Fruit fly (Drosophila melanogaster) whole organism, embryonic: ENCODE results near the gene fan.
A peak's percentile ranks its signal among the peaks of the same experiment; 100 is the strongest.

ENCODE experiments used
- ATbp ChIP-seq: fragments of 200-800 bp; sonication (Bioruptor generic); optimal IDR thresholded peaks from 2 replicates; lab custom pipeline; 2017; ENCODE audit warnings: missing biosample characterization, mild to moderate bottlenecking, missing genetic modification characterization, missing genetic modification reagents
- CG10147 ChIP-seq: fragments of 200-800 bp; sonication (Bioruptor generic); optimal IDR thresholded peaks from 2 replicates; lab custom pipeline; 2019; ENCODE audit warnings: missing biosample characterization, mild to moderate bottlenecking, missing genetic modification characterization, moderate library complexity
- CG10366 ChIP-seq: fragments of 200-800 bp; sonication (Bioruptor generic); IDR thresholded peaks from 2 replicates; pipeline ENCODE4 v1.3.6; 2022; ENCODE audit warnings: missing biosample characterization, missing genetic modification characterization
- CG10565 ChIP-seq: fragments of 200-800 bp; sonication (Bioruptor generic); optimal IDR thresholded peaks from 3 replicates; lab custom pipeline; 2016; ENCODE audit warnings: missing biosample characterization, mild to moderate bottlenecking, missing genetic modification characterization
- CG12236 ChIP-seq: fragments of 200-800 bp; sonication (Bioruptor generic); optimal IDR thresholded peaks from 2 replicates; lab custom pipeline; 2016; ENCODE audit warnings: missing biosample characterization, missing genetic modification characterization
- CG13775 ChIP-seq: fragments of 200-800 bp; sonication (Bioruptor generic); optimal IDR thresholded peaks from 3 replicates; lab custom pipeline; 2017; ENCODE audit warnings: missing biosample characterization, mild to moderate bottlenecking, missing genetic modification characterization
- CG15269 ChIP-seq: fragments of 200-800 bp; sonication (Bioruptor generic); optimal IDR thresholded peaks from 2 replicates; lab custom pipeline; 2018; ENCODE audit warnings: missing biosample characterization, mild to moderate bottlenecking, missing genetic modification characterization, moderate library complexity
- CG16813 ChIP-seq: fragments of 200-800 bp; sonication (Bioruptor generic); IDR thresholded peaks from 3 replicates; pipeline ENCODE4 v1.3.6; 2022; ENCODE audit warnings: missing biosample characterization, missing genetic modification characterization; ENCODE audit not compliant: partially characterized antibody
- CG16863 ChIP-seq: fragments of 200-800 bp; sonication (Bioruptor generic); optimal IDR thresholded peaks from 3 replicates; lab custom pipeline; 2016; ENCODE audit warnings: missing biosample characterization, missing genetic modification characterization
- CG17328 ChIP-seq: fragments of 200-800 bp; sonication (Bioruptor generic); IDR thresholded peaks from 2 replicates; pipeline ENCODE4 v1.3.6; 2022; ENCODE audit warnings: missing biosample characterization, missing genetic modification characterization
- CG2889 ChIP-seq: fragments of 200-800 bp; sonication (Bioruptor generic); IDR thresholded peaks from 3 replicates; pipeline ENCODE4 v1.3.6; 2022; ENCODE audit warnings: missing biosample characterization, missing genetic modification characterization
- CG30403 ChIP-seq: fragments of 200-800 bp; sonication (Bioruptor generic); optimal IDR thresholded peaks from 3 replicates; lab custom pipeline; 2016; ENCODE audit warnings: missing biosample characterization, missing genetic modification characterization
- CG33213 ChIP-seq: fragments of 200-800 bp; sonication (Bioruptor generic); optimal IDR thresholded peaks from 3 replicates; lab custom pipeline; 2016; ENCODE audit warnings: missing biosample characterization, missing genetic modification characterization
- CG33557 ChIP-seq: fragments of 200-800 bp; sonication (Bioruptor generic); optimal IDR thresholded peaks from 2 replicates; lab custom pipeline; 2019; ENCODE audit warnings: missing biosample characterization, mild to moderate bottlenecking, missing genetic modification characterization, moderate library complexity
- CG3726 ChIP-seq: fragments of 200-800 bp; sonication (Bioruptor generic); IDR thresholded peaks from 3 replicates; pipeline ENCODE4, ENCODE4 v1.3.6; 2022; ENCODE audit warnings: missing biosample characterization, missing genetic modification characterization
- CG3847 ChIP-seq: fragments of 200-800 bp; sonication (Bioruptor generic); IDR thresholded peaks from 2 replicates; pipeline ENCODE4 v1.3.6; 2022; ENCODE audit warnings: missing biosample characterization, missing genetic modification characterization
- CG5180 ChIP-seq: fragments of 200-800 bp; sonication (Bioruptor generic); optimal IDR thresholded peaks from 3 replicates; lab custom pipeline; 2017; ENCODE audit warnings: missing biosample characterization, missing genetic modification characterization, mild to moderate bottlenecking, moderate library complexity, missing genetic modification reagents
- CG5953 ChIP-seq: fragments of 200-800 bp; sonication (Bioruptor generic); IDR thresholded peaks from 2 replicates; pipeline ENCODE4 v1.3.6; 2022; ENCODE audit warnings: missing biosample characterization, missing genetic modification characterization
- CG9932 ChIP-seq: fragments of 200-800 bp; sonication (Bioruptor generic); IDR thresholded peaks from 2 replicates; pipeline ENCODE4 v1.3.6; 2022; ENCODE audit warnings: missing biosample characterization, missing genetic modification characterization
- CTCF ChIP-seq: fragments of 200-800 bp; sonication (Bioruptor generic); optimal IDR thresholded peaks from 2 replicates; lab custom pipeline; 2017; ENCODE audit warnings: missing biosample characterization, mild to moderate bottlenecking, missing genetic modification characterization, moderate library complexity
- Chrac-16 ChIP-seq: fragments of 200-800 bp; sonication (Bioruptor generic); optimal IDR thresholded peaks from 3 replicates; lab custom pipeline; 2016; ENCODE audit warnings: missing biosample characterization, missing genetic modification characterization
- D ChIP-seq, 2 experiments: fragments of 200-800 bp in 1 of 2; fragments of >200 bp in 1 of 2; sonication (Bioruptor generic) in 1 of 2; optimal IDR thresholded peaks; 2 replicates in 1 of 2; 3 replicates in 1 of 2; lab custom pipeline; 2017; ENCODE audit warnings: mild to moderate bottlenecking in 1 of 2, missing biosample characterization in 1 of 2, missing genetic modification characterization in 1 of 2, missing genetic modification reagents in 1 of 2
- Gsc ChIP-seq: fragments of 200-800 bp; sonication (Bioruptor generic); IDR thresholded peaks from 2 replicates; pipeline ENCODE4 v1.3.6; 2022; ENCODE audit warnings: missing biosample characterization, missing genetic modification characterization
- Gug ChIP-seq: fragments of 200-800 bp; sonication (Bioruptor generic); IDR thresholded peaks from 4 replicates; pipeline ENCODE4 v1.3.6; 2022; ENCODE audit warnings: missing biosample characterization, missing genetic modification characterization
- Kr ChIP-seq: fragments of 200-800 bp; sonication (Bioruptor generic); optimal IDR thresholded peaks from 2 replicates; lab custom pipeline; 2017; ENCODE audit warnings: missing biosample characterization, mild to moderate bottlenecking, missing genetic modification characterization
- Lim3 ChIP-seq: fragments of 200-800 bp; sonication (Bioruptor generic); IDR thresholded peaks from 2 replicates; pipeline ENCODE4 v1.3.6; 2022; ENCODE audit warnings: missing biosample characterization, missing genetic modification characterization
- MTF-1 ChIP-seq: fragments of 200-800 bp; sonication (Bioruptor generic); optimal IDR thresholded peaks from 2 replicates; lab custom pipeline; 2018; ENCODE audit warnings: missing biosample characterization, mild to moderate bottlenecking, missing genetic modification characterization, borderline replicate concordance
- Sox100B ChIP-seq: fragments of 200-800 bp; sonication (Bioruptor generic); optimal IDR thresholded peaks from 3 replicates; lab custom pipeline; 2018; ENCODE audit warnings: missing biosample characterization, mild to moderate bottlenecking, missing genetic modification characterization
- Sry-δ ChIP-seq: fragments of 200-800 bp; sonication (Bioruptor generic); optimal IDR thresholded peaks from 2 replicates; lab custom pipeline; 2016; ENCODE audit warnings: missing biosample characterization, missing genetic modification characterization
- Ssrp ChIP-seq: fragments of 200-800 bp; sonication (Bioruptor generic); optimal IDR thresholded peaks from 2 replicates; lab custom pipeline; 2018; ENCODE audit warnings: missing biosample characterization, mild to moderate bottlenecking, missing genetic modification characterization, moderate library complexity
- Stat92E ChIP-seq, 3 experiments: fragments of >200 bp in 2 of 3; fragments of 200-800 bp in 1 of 3; sonication (Bioruptor generic) in 1 of 3; optimal IDR thresholded peaks; 2 replicates each; lab custom pipeline; 2017 to 2019; ENCODE audit warnings: missing biosample characterization in 3 of 3, missing genetic modification characterization in 3 of 3, mild to moderate bottlenecking in 1 of 3, moderate library complexity in 1 of 3
- amos ChIP-seq: fragments of 200-800 bp; sonication (Bioruptor generic); IDR thresholded peaks from 2 replicates; pipeline ENCODE4 v1.3.6; 2022; ENCODE audit warnings: missing biosample characterization, missing genetic modification characterization; ENCODE audit not compliant: partially characterized antibody
- chn ChIP-seq: fragments of 200-800 bp; sonication (Bioruptor generic); optimal IDR thresholded peaks from 2 replicates; lab custom pipeline; 2016; ENCODE audit warnings: missing biosample characterization, missing genetic modification characterization
- crp ChIP-seq, 2 experiments: fragments of 200-800 bp; sonication (Bioruptor generic); optimal IDR thresholded peaks; 2 replicates in 1 of 2; 3 replicates in 1 of 2; lab custom pipeline; 2017; ENCODE audit warnings: missing biosample characterization in 2 of 2, missing genetic modification characterization in 2 of 2, mild to moderate bottlenecking in 1 of 2, moderate library complexity in 1 of 2
- esg ChIP-seq: fragments of 200-800 bp; sonication (Bioruptor generic); conservative IDR thresholded peaks from 2 replicates; pipeline ENCODE4 v1.3.6; 2022; ENCODE audit warnings: missing biosample characterization, missing genetic modification characterization
- hkb ChIP-seq, 2 experiments: fragments of 200-800 bp in 1 of 2; fragments of >200 bp in 1 of 2; sonication (Bioruptor generic) in 1 of 2; IDR thresholded peaks in 1 of 2; optimal IDR thresholded peaks in 1 of 2; 2 replicates each; pipeline versions ENCODE4 v1.3.6 to Lab custom; 2017 to 2022; ENCODE audit warnings: missing biosample characterization in 1 of 2, missing genetic modification characterization in 1 of 2
- kay ChIP-seq: fragments of 200-800 bp; sonication (Bioruptor generic); optimal IDR thresholded peaks from 2 replicates; lab custom pipeline; 2016; ENCODE audit warnings: missing biosample characterization, missing genetic modification characterization
- lilli ChIP-seq: fragments of 200-800 bp; sonication (Bioruptor generic); optimal IDR thresholded peaks from 3 replicates; lab custom pipeline; 2016; ENCODE audit warnings: missing biosample characterization, missing genetic modification characterization
- org-1 ChIP-seq: fragments of 200-800 bp; sonication (Bioruptor generic); optimal IDR thresholded peaks from 2 replicates; lab custom pipeline; 2017; ENCODE audit warnings: missing biosample characterization, missing genetic modification characterization
- pb ChIP-seq: fragments of 200-800 bp; sonication (Bioruptor generic); optimal IDR thresholded peaks from 3 replicates; lab custom pipeline; 2016; ENCODE audit warnings: missing biosample characterization, missing genetic modification characterization
- pita ChIP-seq: fragments of 200-800 bp; sonication (Bioruptor generic); optimal IDR thresholded peaks from 2 replicates; lab custom pipeline; 2017; ENCODE audit warnings: missing biosample characterization, mild to moderate bottlenecking, missing genetic modification characterization
- pzg ChIP-seq: fragments of 200-800 bp; sonication (Bioruptor generic); optimal IDR thresholded peaks from 3 replicates; lab custom pipeline; 2018; ENCODE audit warnings: missing biosample characterization, mild to moderate bottlenecking, missing genetic modification characterization, moderate library complexity
- schlank ChIP-seq: fragments of 200-800 bp; sonication (Bioruptor generic); optimal IDR thresholded peaks from 2 replicates; lab custom pipeline; 2018; ENCODE audit warnings: missing biosample characterization, mild to moderate bottlenecking, missing genetic modification characterization
- sob ChIP-seq: fragments of 200-800 bp; sonication (Bioruptor generic); IDR thresholded peaks from 2 replicates; pipeline ENCODE4 v1.3.6; 2022; ENCODE audit warnings: missing biosample characterization, missing genetic modification characterization
- tup ChIP-seq: fragments of 200-800 bp; sonication (Bioruptor generic); optimal IDR thresholded peaks from 2 replicates; lab custom pipeline; 2016; ENCODE audit warnings: missing biosample characterization, mild to moderate bottlenecking, missing genetic modification characterization, moderate library complexity
- usp ChIP-seq: fragments of >200 bp; optimal IDR thresholded peaks from 2 replicates; lab custom pipeline; 2017; ENCODE audit warnings: missing biosample characterization, missing genetic modification characterization
- z ChIP-seq: fragments of 200-800 bp; sonication (Bioruptor generic); IDR thresholded peaks from 3 replicates; pipeline ENCODE4 v1.3.6; 2022; ENCODE audit warnings: missing biosample characterization, missing genetic modification characterization
- zfh2 ChIP-seq: fragments of 200-800 bp; sonication (Bioruptor generic); optimal IDR thresholded peaks from 2 replicates; lab custom pipeline; 2016; ENCODE audit warnings: missing biosample characterization, missing genetic modification characterization

Gene fan

DNA sequence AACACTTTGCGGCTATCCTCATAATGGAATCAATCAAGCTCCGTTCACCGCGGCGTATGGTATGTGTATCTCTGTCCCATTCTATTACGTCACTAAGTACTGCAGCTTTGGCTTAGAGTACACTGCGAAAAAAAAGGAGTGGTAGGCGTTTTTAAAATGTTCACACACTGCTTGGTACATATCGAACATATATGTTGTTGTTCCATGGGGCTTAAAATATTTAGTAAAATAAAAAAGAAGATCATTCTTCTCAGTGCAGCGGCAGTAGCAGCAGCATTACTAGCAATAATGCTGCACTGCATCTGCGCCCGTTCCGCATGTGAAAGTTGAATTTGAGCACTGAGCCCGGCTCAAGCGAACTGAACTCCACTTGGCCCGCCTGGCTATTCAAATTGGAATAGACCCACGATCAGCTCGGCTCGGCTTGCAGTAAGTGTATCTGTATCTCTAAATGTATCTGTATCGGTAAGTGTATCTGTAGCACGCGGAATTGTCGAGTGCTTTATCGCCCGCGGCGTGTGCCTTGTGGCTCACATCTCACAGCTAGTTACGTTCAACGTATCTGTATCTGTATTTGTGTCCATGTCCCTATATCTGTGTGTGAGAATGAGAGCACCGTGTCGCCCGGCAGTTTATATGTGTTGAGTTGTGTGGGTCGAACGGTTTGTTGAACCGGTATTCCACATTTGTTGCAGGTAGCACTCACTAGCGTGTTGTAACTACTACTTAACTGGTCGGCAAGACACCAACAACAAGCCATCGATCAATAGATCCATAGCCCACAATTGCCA is 44.5 kb downstream of the fan start:
- TF ChIP-seq CG16813 (GFP tag; lab: Robert Waterston, UW) (no peak), kay (GFP tag; lab: Kevin White, UChicago) (no peak), Gsc (GFP tag; lab: Robert Waterston, UW) (peak; percentile 46; the same call in 1 of the 2 replicates), CG13775 (GFP tag; lab: Kevin White, UChicago) (peak; percentile 2), CG9932 (GFP tag; lab: Robert Waterston, UW) (peak; percentile 30; the same call in 1 of the 2 replicates), CTCF (GFP tag; lab: Kevin White, UChicago) (no peak), Stat92E (GFP tag; optimal IDR thresholded peaks at IDR 0.05; lab: Kevin White, UChicago) (no peak), CG30403 (GFP tag; lab: Kevin White, UChicago) (peak; percentile 46), CG17328 (peak; percentile 63), tup (GFP tag; lab: Kevin White, UChicago) (no peak), usp (GFP tag; lab: Kevin White, UChicago) (no peak), esg (peak; percentile 54; the same call in 1 of the 2 replicates), ATbp (GFP tag; lab: Kevin White, UChicago) (peak; percentile 58), Gug (0 out of 4 replicates have a peak, but pooled peaks have one; percentile 10), z (GFP tag; lab: Robert Waterston, UW) (no peak), MTF-1 (GFP tag; lab: Kevin White, UChicago) (no peak), CG2889 (GFP tag; lab: Robert Waterston, UW) (peak; percentile 31; the same call in 1 of the 3 replicates), CG12236 (peak; percentile 28), Sox100B (GFP tag; lab: Kevin White, UChicago) (peak; percentile 60), CG33557 (GFP tag; lab: Kevin White, UChicago) (no peak), CG33213 (GFP tag; lab: Kevin White, UChicago) (peak; percentile 41), sob (GFP tag; lab: Robert Waterston, UW) (peak; percentile 46; the same call in 1 of the 2 replicates), CG3726 (no peak), amos (GFP tag; lab: Robert Waterston, UW) (no peak), Ssrp (tag; lab: Kevin White, UChicago) (peak; percentile 56), CG15269 (tag; lab: Kevin White, UChicago) (peak; percentile 56), chn (GFP tag; lab: Kevin White, UChicago) (no peak), hkb (optimal IDR thresholded peaks at IDR 0.05; lab: Kevin White, UChicago) (no peak), hkb (GFP tag; IDR thresholded peaks at IDR 0.05; lab: Robert Waterston, UW) (peak; percentile 76), org-1 (GFP tag; lab: Kevin White, UChicago) (peak; percentile 15), CG10147 (GFP tag; lab: Kevin White, UChicago) (no peak), Chrac-16 (GFP tag; lab: Kevin White, UChicago) (peak; percentile 4), CG5953 (peak; percentile 52; the same call in 1 of the 2 replicates), pzg (GFP tag; lab: Kevin White, UChicago) (no peak), Kr (no peak), CG10366 (GFP tag; lab: Robert Waterston, UW) (peak; percentile 67), zfh2 (GFP tag; lab: Kevin White, UChicago) (no peak), pb (no peak), Lim3 (GFP tag; lab: Robert Waterston, UW) (peak; percentile 49; the same call in 1 of the 2 replicates), Sry-δ (GFP tag; lab: Kevin White, UChicago) (peak; percentile 7), D (optimal IDR thresholded peaks at IDR 0.05; lab: Kevin White, UChicago) (no peak), D (GFP tag; optimal IDR thresholded peaks at IDR 0.05; lab: Kevin White, UChicago) (peak; percentile 30), CG10565 (GFP tag; lab: Kevin White, UChicago) (no peak), CG3847 (GFP tag; lab: Robert Waterston, UW) (0 out of 2 replicates have a peak, but pooled peaks have one; percentile 32), pita (no peak), schlank (tag; lab: Kevin White, UChicago) (no peak), CG5180 (GFP tag; lab: Kevin White, UChicago) (peak; percentile 49), crp (GFP tag; optimal IDR thresholded peaks at IDR 0.05; lab: Kevin White, UChicago) (peak in 1 of 2 experiments; percentile 3), CG16863 (GFP tag; lab: Kevin White, UChicago) (peak; percentile 37), lilli (GFP tag; lab: Kevin White, UChicago) (peak; percentile 8)
